Worm (Caenorhabditis elegans) whole organism, late embryonic: ENCODE data around the gene Y66D12A.19.

Experiments used
- C08G9.2 ChIP-seq: sonication (generic microtip); optimal IDR thresholded peaks from 2 replicates; lab custom pipeline; 2016; ENCODE audit warnings: mild to moderate bottlenecking, missing genetic modification characterization, moderate library complexity, missing compliant biosample characterization
- C38D4.7 ChIP-seq: fragments of 200-800 bp; sonication (Bioruptor generic); optimal IDR thresholded peaks from 2 replicates; lab custom pipeline; 2018; ENCODE audit warnings: mild to moderate bottlenecking, missing genetic modification characterization, moderate library complexity, missing compliant biosample characterization
- K09A11.1 ChIP-seq: sonication (generic microtip); optimal IDR thresholded peaks from 2 replicates; lab custom pipeline; 2017; ENCODE audit warnings: antibody characterized with exemption, mild to moderate bottlenecking, missing genetic modification characterization, missing compliant biosample characterization; ENCODE audit not compliant: insufficient read depth
- ceh-22 ChIP-seq: sonication (generic microtip); optimal IDR thresholded peaks from 2 replicates; lab custom pipeline; 2017; ENCODE audit warnings: missing biosample characterization, missing genetic modification characterization
- ceh-31 ChIP-seq: sonication (generic microtip); optimal IDR thresholded peaks from 2 replicates; lab custom pipeline; 2016; ENCODE audit warnings: missing genetic modification characterization, missing compliant biosample characterization
- ceh-34 ChIP-seq: sonication (generic microtip); optimal IDR thresholded peaks from 2 replicates; lab custom pipeline; 2016; ENCODE audit warnings: mild to moderate bottlenecking, missing genetic modification characterization, missing compliant biosample characterization
- ceh-48 ChIP-seq: sonication (generic microtip); optimal IDR thresholded peaks from 2 replicates; lab custom pipeline; 2016; ENCODE audit warnings: missing genetic modification characterization, inconsistent platforms, missing compliant biosample characterization
- ceh-6 ChIP-seq: fragments of 200-800 bp; sonication (Bioruptor generic); optimal IDR thresholded peaks from 2 replicates; lab custom pipeline; 2018; ENCODE audit warnings: mild to moderate bottlenecking, missing genetic modification characterization, missing compliant biosample characterization
- dve-1 ChIP-seq: sonication (generic microtip); optimal IDR thresholded peaks from 2 replicates; lab custom pipeline; 2017; ENCODE audit warnings: antibody characterized with exemption, mild to moderate bottlenecking, missing genetic modification characterization, missing compliant biosample characterization
- elt-2 ChIP-seq: sonication (generic microtip); optimal IDR thresholded peaks from 2 replicates; lab custom pipeline; 2016; ENCODE audit warnings: missing genetic modification reagents, missing genetic modification characterization, missing compliant biosample characterization
- fax-1 ChIP-seq: sonication (generic microtip); optimal IDR thresholded peaks from 2 replicates; lab custom pipeline; 2016; ENCODE audit warnings: missing genotype, missing genetic modification characterization, missing compliant biosample characterization
- fkh-10 ChIP-seq: fragments of 150-350 bp; optimal IDR thresholded peaks from 2 replicates; lab custom pipeline; 2014; ENCODE audit warnings: missing biosample characterization, missing genetic modification reagents, missing genetic modification characterization
- gmeb-2 ChIP-seq: sonication (generic microtip); optimal IDR thresholded peaks from 2 replicates; lab custom pipeline; 2016; ENCODE audit warnings: missing genetic modification characterization, inconsistent platforms, missing compliant biosample characterization
- hlh-30 ChIP-seq: sonication (generic microtip); optimal IDR thresholded peaks from 2 replicates; lab custom pipeline; 2017; ENCODE audit warnings: antibody characterized with exemption, missing genetic modification characterization, missing compliant biosample characterization; ENCODE audit not compliant: insufficient read depth
- hlh-6 ChIP-seq: sonication (generic microtip); optimal IDR thresholded peaks from 2 replicates; lab custom pipeline; 2016; ENCODE audit warnings: missing genotype, missing genetic modification characterization, missing compliant biosample characterization
- hlh-8 ChIP-seq: sonication (generic microtip); optimal IDR thresholded peaks from 2 replicates; lab custom pipeline; 2016; ENCODE audit warnings: missing genotype, missing genetic modification characterization, missing compliant biosample characterization
- madf-2 ChIP-seq: sonication (generic microtip); optimal IDR thresholded peaks from 2 replicates; lab custom pipeline; 2017; ENCODE audit warnings: missing genetic modification characterization, missing compliant biosample characterization
- nfya-1 ChIP-seq: sonication (generic microtip); optimal IDR thresholded peaks from 2 replicates; lab custom pipeline; 2017; ENCODE audit warnings: missing genetic modification characterization, mild to moderate bottlenecking, missing compliant biosample characterization, antibody characterized with exemption, moderate library complexity
- odd-2 ChIP-seq: sonication (generic microtip); optimal IDR thresholded peaks from 2 replicates; lab custom pipeline; 2017; ENCODE audit warnings: antibody characterized with exemption, mild to moderate bottlenecking, missing genetic modification characterization, missing compliant biosample characterization
- pag-3 ChIP-seq: sonication (generic microtip); optimal IDR thresholded peaks from 2 replicates; lab custom pipeline; 2016; ENCODE audit warnings: missing compliant biosample characterization, missing genetic modification characterization, borderline replicate concordance
- pat-9 ChIP-seq: fragments of 200-800 bp; sonication (Bioruptor generic); optimal IDR thresholded peaks from 2 replicates; lab custom pipeline; 2018; ENCODE audit warnings: mild to moderate bottlenecking, missing genetic modification characterization, moderate library complexity, missing compliant biosample characterization
- pha-2 ChIP-seq: sonication (generic microtip); optimal IDR thresholded peaks from 2 replicates; lab custom pipeline; 2017; ENCODE audit warnings: mild to moderate bottlenecking, missing genetic modification characterization, missing compliant biosample characterization
- pha-4 ChIP-seq: fragments of 150-350 bp; optimal IDR thresholded peaks from 2 replicates; lab custom pipeline; 2018; ENCODE audit warnings: missing biosample characterization, missing genetic modification reagents, missing genetic modification characterization
- pqm-1 ChIP-seq: sonication (generic microtip); optimal IDR thresholded peaks from 2 replicates; lab custom pipeline; 2016; ENCODE audit warnings: missing genetic modification characterization, missing compliant biosample characterization
- ref-2 ChIP-seq: sonication (generic microtip); optimal IDR thresholded peaks from 2 replicates; lab custom pipeline; 2016; ENCODE audit warnings: missing genetic modification characterization, missing compliant biosample characterization
- rnt-1 ChIP-seq: sonication (generic microtip); optimal IDR thresholded peaks from 2 replicates; lab custom pipeline; 2016; ENCODE audit warnings: missing genetic modification characterization, missing compliant biosample characterization
- sdc-2 ChIP-seq: sonication (generic microtip); optimal IDR thresholded peaks from 2 replicates; lab custom pipeline; 2016; ENCODE audit warnings: missing genotype, missing genetic modification characterization, missing compliant biosample characterization
- sox-4 ChIP-seq: sonication (generic microtip); optimal IDR thresholded peaks from 2 replicates; lab custom pipeline; 2017; ENCODE audit warnings: mild to moderate bottlenecking, missing genetic modification characterization, inconsistent platforms, missing compliant biosample characterization
- syd-9 ChIP-seq: sonication (generic microtip); optimal IDR thresholded peaks from 2 replicates; lab custom pipeline; 2016; ENCODE audit warnings: mild to moderate bottlenecking, missing genetic modification characterization, moderate library complexity, missing compliant biosample characterization
- tbx-2 ChIP-seq: sonication (generic microtip); optimal IDR thresholded peaks from 2 replicates; lab custom pipeline; 2016; ENCODE audit warnings: missing genetic modification characterization, missing compliant biosample characterization
- tbx-7 ChIP-seq: sonication (generic microtip); optimal IDR thresholded peaks from 2 replicates; lab custom pipeline; 2016; ENCODE audit warnings: missing genotype, missing genetic modification characterization, missing compliant biosample characterization
- unc-55 ChIP-seq: sonication (generic microtip); optimal IDR thresholded peaks from 2 replicates; lab custom pipeline; 2017; ENCODE audit warnings: missing biosample characterization, missing genetic modification reagents, missing genetic modification characterization
- unc-86 ChIP-seq: sonication (generic microtip); optimal IDR thresholded peaks from 2 replicates; lab custom pipeline; 2016; ENCODE audit warnings: missing genetic modification characterization, missing compliant biosample characterization

The Y66D12A.19 gene

ce11 chrIII:11508816-11509215 is at the start of gene Y66D12A.19:
Y66D12A.19 (plus strand) TSS chrIII:11509081.
- TF ChIP-seq fkh-10 (GFP tag; lab: Kevin White, UChicago) (no peak), nfya-1 (no peak), pqm-1 (tag; lab: Kevin White, UChicago) (no peak), sox-4 (tag; lab: Kevin White, UChicago) (no peak), sdc-2 (tag; lab: Kevin White, UChicago) (no peak), pat-9 (tag; lab: Kevin White, UChicago) (no peak), C08G9.2 (no peak), madf-2 (tag; lab: Kevin White, UChicago) (no peak)
- TF ChIP-seq, all 69 proteins: peak for 0

ce11 chrIII:11459802-11460201 is 49.1 kb upstream of the Y66D12A.19 start:
- no peak for TF ChIP-seq pha-2
- TF ChIP-seq pha-4 (tag; lab: Kevin White, UChicago): no peak
- no peak for TF ChIP-seq ceh-6 (GFP tag; lab: Kevin White, UChicago)
- TF ChIP-seq tbx-7: no peak
- TF ChIP-seq hlh-30 (tag; lab: Kevin White, UChicago): peak; percentile 58
- no peak for TF ChIP-seq hlh-8 (tag; lab: Kevin White, UChicago)
- no peak for TF ChIP-seq gmeb-2
- TF ChIP-seq dve-1 (tag; lab: Kevin White, UChicago): no peak

- TF ChIP-seq ceh-31 (tag; lab: Kevin White, UChicago) (no peak), sox-4 (tag; lab: Kevin White, UChicago) (no peak), elt-2 (tag; lab: Kevin White, UChicago) (no peak), pha-2 (no peak), ceh-22 (tag; lab: Kevin White, UChicago) (no peak)
Observed at ce11 chrIII:11462332-11462731, 46.5 kb upstream of the Y66D12A.19 start.

ce11 chrIII:11463726-11464125 is 45.2 kb upstream of the Y66D12A.19 start:
- no peak for TF ChIP-seq dve-1 (tag; lab: Kevin White, UChicago)
- peak; percentile 52 for TF ChIP-seq ref-2 (tag; lab: Kevin White, UChicago)
- no peak for TF ChIP-seq ceh-6 (GFP tag; lab: Kevin White, UChicago)
- no peak for TF ChIP-seq odd-2 (tag; lab: Kevin White, UChicago)
- TF ChIP-seq elt-2 (tag; lab: Kevin White, UChicago): peak; percentile 6
- no peak for TF ChIP-seq rnt-1 (tag; lab: Kevin White, UChicago)
- TF ChIP-seq pag-3: no peak
- no peak for TF ChIP-seq ceh-31 (tag; lab: Kevin White, UChicago)

- no peak for TF ChIP-seq unc-55 (GFP tag; lab: Kevin White, UChicago)
- peak; percentile 93 for TF ChIP-seq elt-2 (tag; lab: Kevin White, UChicago)
- peak; percentile 27 for TF ChIP-seq ref-2 (tag; lab: Kevin White, UChicago)
- no peak for TF ChIP-seq unc-86 (tag; lab: Kevin White, UChicago)
- TF ChIP-seq pag-3: no peak
Observed at ce11 chrIII:11465394-11465948, 43.4 kb upstream of the Y66D12A.19 start.

ce11 chrIII:11466420-11467188 is 42.3 kb upstream of the Y66D12A.19 start:
- TF ChIP-seq K09A11.1 (tag; lab: Kevin White, UChicago): no peak
- peak; percentile 3 for TF ChIP-seq C08G9.2
- TF ChIP-seq ceh-31 (tag; lab: Kevin White, UChicago): peak; percentile 34
- peak; percentile 75 for TF ChIP-seq hlh-30 (tag; lab: Kevin White, UChicago)
- no peak for TF ChIP-seq fax-1 (tag; lab: Kevin White, UChicago)
- no peak for TF ChIP-seq elt-2 (tag; lab: Kevin White, UChicago)
- peak; percentile 64 for TF ChIP-seq ceh-48 (tag; lab: Kevin White, UChicago)
- no peak for TF ChIP-seq pat-9 (tag; lab: Kevin White, UChicago)
- TF ChIP-seq nfya-1: peak; percentile 52
- peak; percentile 57 for TF ChIP-seq ceh-34
- TF ChIP-seq ref-2 (tag; lab: Kevin White, UChicago): peak; percentile 26
- TF ChIP-seq C38D4.7: no peak
- TF ChIP-seq tbx-2 (tag; lab: Kevin White, UChicago): peak; percentile 50
- peak; percentile 49 for TF ChIP-seq hlh-6
- no peak for TF ChIP-seq syd-9 (tag; lab: Kevin White, UChicago)
- TF ChIP-seq, all 69 proteins: peak for 9
